Worm (Caenorhabditis elegans): ENCODE measurements around the gene pink-1.

pink-1 gene

DNA sequence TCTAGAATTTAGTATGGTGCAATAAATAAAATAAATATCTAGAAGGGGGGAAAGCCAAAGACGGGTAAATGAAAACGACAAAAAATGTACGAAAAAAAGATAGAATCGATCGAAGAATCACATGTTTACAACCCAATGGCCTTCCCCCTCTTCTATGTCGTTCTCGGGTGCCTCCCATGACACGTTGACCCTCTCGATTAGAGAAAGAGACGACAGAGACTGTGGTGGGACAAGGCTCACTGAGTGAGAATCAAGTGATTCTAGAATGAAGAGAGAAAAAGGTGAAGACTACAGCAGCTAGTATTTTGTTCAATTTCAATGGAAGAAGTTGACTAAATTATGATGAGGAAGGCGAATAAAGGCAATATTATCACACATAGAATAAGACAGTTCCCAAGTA, 30.6 kb upstream of the pink-1 start:
- peak; percentile 3 for TF ChIP-seq mep-1 (tag; optimal IDR thresholded peaks at IDR 0.05)
- peak; percentile 38 for TF ChIP-seq sptf-1 (tag; optimal IDR thresholded peaks at IDR 0.05)
- no peak for TF ChIP-seq hlh-1 (tag; optimal IDR thresholded peaks at IDR 0.05)
- peak; percentile 18 for TF ChIP-seq ceh-39 (tag; optimal IDR thresholded peaks at IDR 0.05)
- no peak for TF ChIP-seq ces-1 (GFP tag; optimal IDR thresholded peaks at IDR 0.05)
- peak; percentile 33 for TF ChIP-seq pha-4 (tag; optimal IDR thresholded peaks at IDR 0.05)
- peak; percentile 29 for TF ChIP-seq unc-120 (tag; optimal IDR thresholded peaks at IDR 0.05; ENCODE audit: poor library complexity, severe bottlenecking)
- TF ChIP-seq unc-62 (GFP tag; optimal IDR thresholded peaks at IDR 0.05), result peak; percentile 39

DNA sequence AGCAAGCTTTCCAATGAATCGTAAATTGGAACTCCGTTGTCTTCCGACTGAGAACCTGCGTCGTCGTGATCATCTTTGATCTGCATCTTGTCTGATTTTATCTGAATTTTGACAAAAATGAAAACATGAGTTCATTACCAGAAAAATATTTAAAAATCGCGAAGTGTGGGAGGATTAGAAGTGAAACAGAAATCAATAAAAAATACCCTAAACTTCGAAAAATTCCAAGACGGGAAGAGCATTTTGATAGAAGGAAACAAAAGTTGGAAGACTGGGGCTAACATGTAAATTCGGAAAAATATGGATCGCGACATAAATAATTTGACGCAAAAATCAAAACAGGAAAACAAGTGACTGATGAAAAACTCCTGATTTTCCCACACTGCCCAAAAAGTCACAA, 30.1 kb upstream of the pink-1 start, which contains the start of gene F07F6.8:
TSS of gene F07F6.8 (minus strand) at position 101 of the 400 bp plus-strand sequence.
- TF ChIP-seq lsy-2 (tag; optimal IDR thresholded peaks at IDR 0.05) (no peak), ceh-83 (GFP tag; optimal IDR thresholded peaks at IDR 0.05) (no peak), cnd-1 (tag; optimal IDR thresholded peaks at IDR 0.05) (no peak), unc-120 (tag; optimal IDR thresholded peaks at IDR 0.05; ENCODE audit: poor library complexity, severe bottlenecking) (no peak), nhr-76 (tag; optimal IDR thresholded peaks at IDR 0.05) (no peak), zip-8 (tag; optimal IDR thresholded peaks at IDR 0.05) (no peak), M03D4.4 (tag; optimal IDR thresholded peaks at IDR 0.05) (no peak), sem-2 (GFP tag; optimal IDR thresholded peaks at IDR 0.05) (no peak), flh-1 (GFP tag; optimal IDR thresholded peaks at IDR 0.05) (no peak), unc-62 (GFP tag; optimal IDR thresholded peaks at IDR 0.05) (no peak), lin-32 (GFP tag; optimal IDR thresholded peaks at IDR 0.05) (no peak), drap-1 (GFP tag; optimal IDR thresholded peaks at IDR 0.05) (no peak), elt-1 (tag; optimal IDR thresholded peaks at IDR 0.05; ENCODE audit: borderline replicate concordance, insufficient read depth) (no peak), mls-2 (tag; optimal IDR thresholded peaks at IDR 0.05) (no peak), ham-2 (GFP tag; optimal IDR thresholded peaks at IDR 0.05) (no peak), tbx-8 (GFP tag; optimal IDR thresholded peaks at IDR 0.05) (no peak), snpc-4 (tag; optimal IDR thresholded peaks at IDR 0.05) (no peak), sptf-1 (tag; optimal IDR thresholded peaks at IDR 0.05) (no peak)

DNA sequence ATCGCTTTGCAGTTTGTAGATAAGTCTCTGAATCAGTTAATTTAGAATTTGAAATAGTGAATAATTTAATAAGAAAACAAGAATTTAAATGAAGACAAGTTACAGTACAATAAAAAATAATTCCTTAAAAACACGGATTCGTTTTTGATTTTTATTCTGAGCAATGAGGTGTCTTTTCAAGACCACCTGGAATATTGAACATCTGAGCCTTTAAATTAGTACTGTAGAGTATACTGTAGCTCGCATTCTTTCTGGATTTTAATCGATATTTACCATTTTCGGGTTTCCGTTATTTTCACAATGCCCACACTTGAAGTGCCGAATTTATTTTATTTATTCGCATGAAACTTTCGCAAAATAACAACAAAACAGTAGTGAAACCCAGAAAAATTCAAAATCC, 28.3 kb upstream of the pink-1 start, which contains the start of gene F07F6.7:
TSS of gene F07F6.7 (minus strand) at position 27 of the 400 bp plus-strand sequence.
- TF ChIP-seq cnd-1 (tag; optimal IDR thresholded peaks at IDR 0.05) (no peak), nhr-28 (tag; optimal IDR thresholded peaks at IDR 0.05) (no peak), nhr-237 (tag; optimal IDR thresholded peaks at IDR 0.05) (no peak), lsy-2 (tag; optimal IDR thresholded peaks at IDR 0.05) (no peak), mab-5 (tag; optimal IDR thresholded peaks at IDR 0.05) (no peak), zip-8 (tag; optimal IDR thresholded peaks at IDR 0.05) (no peak), blmp-1 (tag; optimal IDR thresholded peaks at IDR 0.05) (no peak), unc-39 (tag; optimal IDR thresholded peaks at IDR 0.05) (no peak), lin-32 (GFP tag; optimal IDR thresholded peaks at IDR 0.05) (no peak), snpc-4 (tag; optimal IDR thresholded peaks at IDR 0.05) (no peak), ceh-83 (GFP tag; optimal IDR thresholded peaks at IDR 0.05) (no peak)

DNA sequence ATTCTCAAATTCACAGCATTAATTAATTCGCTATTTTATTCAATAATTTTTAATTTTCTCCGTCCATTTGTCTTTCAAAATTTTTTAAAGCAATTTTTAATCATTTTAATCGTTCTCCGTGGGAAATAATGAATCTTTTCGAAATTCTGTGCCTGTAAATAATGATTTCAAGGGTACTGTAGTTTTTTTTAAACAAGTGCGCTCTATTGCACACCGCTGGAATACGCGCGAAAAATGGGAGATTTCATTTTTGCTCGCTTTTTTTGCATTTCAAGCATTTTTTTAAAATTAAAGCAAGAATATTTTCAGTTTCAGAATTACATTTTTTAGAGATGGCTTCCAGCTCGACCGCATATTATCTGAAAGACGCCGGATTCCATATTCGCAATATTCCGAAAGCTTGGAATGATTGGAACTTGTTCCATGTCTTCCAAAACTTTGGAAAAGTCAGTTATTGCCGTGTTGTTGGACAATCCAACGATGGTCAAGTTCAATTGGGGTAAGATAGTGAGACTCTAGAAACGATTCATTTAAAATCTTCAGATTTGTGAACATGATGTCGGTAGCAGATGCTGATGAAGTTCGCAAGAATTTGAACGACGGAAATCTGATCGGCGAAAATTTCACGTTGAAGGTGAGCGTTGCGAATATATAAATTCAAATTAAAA, 25.6 kb upstream of the pink-1 start, which contains the start of gene tofu-6:
TSS of gene tofu-6 (plus strand) at position 302 of the 668 bp plus-strand sequence.
- TF ChIP-seq unc-62 (GFP tag; optimal IDR thresholded peaks at IDR 0.05) (no peak), lsy-2 (tag; optimal IDR thresholded peaks at IDR 0.05) (peak; percentile 79), drap-1 (GFP tag; optimal IDR thresholded peaks at IDR 0.05) (no peak)

DNA sequence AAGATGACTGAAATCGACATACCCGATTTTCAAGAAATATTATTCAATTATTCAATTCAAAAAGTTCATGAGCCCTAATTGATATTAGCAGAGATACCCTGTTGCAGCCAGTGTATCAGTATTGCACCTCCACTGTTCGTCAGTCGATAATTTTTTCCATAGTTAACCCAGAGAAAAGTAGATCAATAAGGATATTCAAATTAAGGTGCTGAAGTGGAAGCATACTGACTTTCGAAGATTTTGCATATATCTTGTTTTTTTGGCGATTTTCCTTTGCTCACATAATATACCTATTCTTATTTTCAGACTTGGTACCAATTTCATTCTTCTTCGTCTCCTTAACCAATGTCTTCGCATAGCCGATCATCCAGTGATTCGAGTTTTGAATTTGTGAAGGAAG, 23.4 kb upstream of the pink-1 start, which contains the start of gene EEED8.15:
TSS of gene EEED8.15 (plus strand) at position 301 of the 400 bp plus-strand sequence.
- TF ChIP-seq sem-2 (GFP tag; optimal IDR thresholded peaks at IDR 0.05) (no peak), cnd-1 (tag; optimal IDR thresholded peaks at IDR 0.05) (no peak), bed-3 (GFP tag; optimal IDR thresholded peaks at IDR 0.05) (no peak), M03D4.4 (tag; optimal IDR thresholded peaks at IDR 0.05) (no peak)

DNA sequence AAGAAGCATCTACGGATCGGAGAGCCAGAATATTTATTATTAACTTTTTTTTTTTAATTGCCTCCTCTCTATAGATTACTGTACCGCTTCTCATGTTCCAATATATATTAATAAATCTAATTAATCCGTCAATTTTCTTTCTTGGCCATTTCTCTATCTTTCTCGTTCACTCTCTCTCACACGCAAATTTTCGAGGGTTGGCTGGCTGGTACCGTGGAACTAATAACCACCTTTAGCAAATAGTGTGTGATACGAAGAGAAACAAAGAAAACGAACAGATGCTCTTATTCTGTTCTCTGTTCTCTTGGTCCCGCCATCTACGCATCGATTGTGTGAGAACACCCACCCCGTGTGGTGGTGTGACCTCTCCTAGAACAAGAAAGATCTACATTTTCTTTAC, 22.8 kb upstream of the pink-1 start:
- TF ChIP-seq flh-1 (GFP tag; optimal IDR thresholded peaks at IDR 0.05) (no peak), unc-62 (GFP tag; optimal IDR thresholded peaks at IDR 0.05) (no peak), nhr-12 (tag; optimal IDR thresholded peaks at IDR 0.05) (no peak), elt-3 (tag; optimal IDR thresholded peaks at IDR 0.05) (no peak), ceh-43 (GFP tag; optimal IDR thresholded peaks at IDR 0.05) (peak; percentile 59), elt-1 (tag; optimal IDR thresholded peaks at IDR 0.05; ENCODE audit: borderline replicate concordance, insufficient read depth) (no peak), unc-120 (tag; optimal IDR thresholded peaks at IDR 0.05; ENCODE audit: poor library complexity, severe bottlenecking) (peak; percentile 14), nhr-2 (tag; optimal IDR thresholded peaks at IDR 0.05) (no peak), ztf-11 (tag; optimal IDR thresholded peaks at IDR 0.05) (peak; percentile 13), hlh-1 (tag; optimal IDR thresholded peaks at IDR 0.05) (peak; percentile 75), mep-1 (tag; optimal IDR thresholded peaks at IDR 0.05) (no peak), mls-2 (tag; optimal IDR thresholded peaks at IDR 0.05) (peak; percentile 52), lin-32 (GFP tag; optimal IDR thresholded peaks at IDR 0.05) (peak; percentile 67), tbx-8 (GFP tag; optimal IDR thresholded peaks at IDR 0.05) (no peak), ces-1 (GFP tag; optimal IDR thresholded peaks at IDR 0.05) (peak; percentile 89), nhr-237 (tag; optimal IDR thresholded peaks at IDR 0.05) (no peak), unc-39 (tag; optimal IDR thresholded peaks at IDR 0.05) (no peak), ceh-83 (GFP tag; optimal IDR thresholded peaks at IDR 0.05) (no peak), lsy-2 (tag; optimal IDR thresholded peaks at IDR 0.05) (no peak), drap-1 (GFP tag; optimal IDR thresholded peaks at IDR 0.05) (no peak), ham-2 (GFP tag; optimal IDR thresholded peaks at IDR 0.05) (no peak), pha-4 (tag; optimal IDR thresholded peaks at IDR 0.05) (no peak), zip-8 (tag; optimal IDR thresholded peaks at IDR 0.05) (no peak), blmp-1 (tag; optimal IDR thresholded peaks at IDR 0.05) (no peak), mab-5 (tag; optimal IDR thresholded peaks at IDR 0.05) (no peak), nhr-28 (tag; optimal IDR thresholded peaks at IDR 0.05) (no peak), sptf-1 (tag; optimal IDR thresholded peaks at IDR 0.05) (no peak)

Measured in whole organism, mixed stage, embryonic.